Worm (Caenorhabditis elegans) whole organism, L3 larva: ENCODE data around the gene fmil-1.

Experiments
- R02D3.7 ChIP-seq: fragments of 150-350 bp; optimal IDR thresholded peaks from 2 replicates; lab custom pipeline; 2014; ENCODE audit warnings: missing biosample characterization, missing genetic modification characterization
- aly-2 ChIP-seq: fragments of 150-350 bp; optimal IDR thresholded peaks from 2 replicates; lab custom pipeline; 2014; ENCODE audit warnings: missing biosample characterization, missing genetic modification characterization
- ceh-28 ChIP-seq: fragments of 150-350 bp; optimal IDR thresholded peaks from 2 replicates; lab custom pipeline; 2014; ENCODE audit warnings: missing biosample characterization, missing genetic modification reagents, missing genetic modification characterization
- ceh-9 ChIP-seq: sonication (generic microtip); optimal IDR thresholded peaks from 2 replicates; lab custom pipeline; 2018; ENCODE audit warnings: missing biosample characterization, missing genetic modification characterization
- daf-12 ChIP-seq: fragments of 150-350 bp; optimal IDR thresholded peaks from 2 replicates; lab custom pipeline; 2014; ENCODE audit warnings: missing biosample characterization, missing genetic modification reagents, missing genetic modification characterization
- egl-5 ChIP-seq: fragments of 150-350 bp; optimal IDR thresholded peaks from 2 replicates; lab custom pipeline; 2017; ENCODE audit warnings: missing biosample characterization, missing genetic modification reagents, missing genetic modification characterization, inconsistent platforms
- elt-1 ChIP-seq: fragments of 150-350 bp; optimal IDR thresholded peaks from 2 replicates; lab custom pipeline; 2014; ENCODE audit warnings: missing biosample characterization, missing genetic modification characterization
- elt-3 ChIP-seq, 3 experiments: fragments of 150-350 bp in 1 of 3; sonication (generic microtip) in 2 of 3; optimal IDR thresholded peaks; 2 replicates in 2 of 3; 4 replicates in 1 of 3; lab custom pipeline; 2014 to 2017; ENCODE audit warnings: missing biosample characterization in 3 of 3, missing genetic modification characterization in 3 of 3
- eor-1 ChIP-seq, 2 experiments: fragments of 150-350 bp; optimal IDR thresholded peaks; 2 replicates each; lab custom pipeline; 2014 to 2018; ENCODE audit warnings: missing biosample characterization in 2 of 2, missing genetic modification characterization in 2 of 2
- fkh-10 ChIP-seq: sonication (generic microtip); optimal IDR thresholded peaks from 2 replicates; lab custom pipeline; 2017; ENCODE audit warnings: missing biosample characterization, missing genetic modification reagents, missing genetic modification characterization
- hmg-11 ChIP-seq: sonication (generic microtip); optimal IDR thresholded peaks from 2 replicates; lab custom pipeline; 2016; ENCODE audit warnings: missing genetic modification characterization, missing compliant biosample characterization
- jun-1 ChIP-seq: fragments of 150-350 bp; optimal IDR thresholded peaks from 2 replicates; lab custom pipeline; 2014; ENCODE audit warnings: missing biosample characterization, missing genetic modification reagents, missing genetic modification characterization
- lin-39 ChIP-seq: fragments of 150-350 bp; optimal IDR thresholded peaks from 2 replicates; lab custom pipeline; 2018; ENCODE audit warnings: missing biosample characterization, missing genetic modification reagents, missing genetic modification characterization
- lsy-12 ChIP-seq: sonication (generic microtip); optimal IDR thresholded peaks from 2 replicates; lab custom pipeline; 2016; ENCODE audit warnings: mild to moderate bottlenecking, missing genetic modification characterization, missing compliant biosample characterization
- mdl-1 ChIP-seq: fragments of 150-350 bp; optimal IDR thresholded peaks from 2 replicates; lab custom pipeline; 2014; ENCODE audit warnings: missing biosample characterization, missing genetic modification characterization
- mml-1 ChIP-seq: fragments of 150-350 bp; sonication (generic microtip); optimal IDR thresholded peaks from 3 replicates; lab custom pipeline; 2014; ENCODE audit warnings: missing biosample characterization, missing genetic modification characterization
- nfya-1 ChIP-seq: sonication (generic microtip); optimal IDR thresholded peaks from 2 replicates; lab custom pipeline; 2017; ENCODE audit warnings: missing genetic modification characterization, mild to moderate bottlenecking, missing compliant biosample characterization, antibody characterized with exemption, moderate library complexity; ENCODE audit not compliant: insufficient read depth
- nhr-11 ChIP-seq: fragments of 150-350 bp; optimal IDR thresholded peaks from 2 replicates; lab custom pipeline; 2014; ENCODE audit warnings: missing biosample characterization, missing genetic modification characterization
- nhr-12 ChIP-seq: fragments of 150-350 bp; optimal IDR thresholded peaks from 2 replicates; lab custom pipeline; 2014; ENCODE audit warnings: missing biosample characterization, missing genetic modification characterization
- nhr-23 ChIP-seq: fragments of 150-350 bp; optimal IDR thresholded peaks from 2 replicates; lab custom pipeline; 2014; ENCODE audit warnings: missing biosample characterization, missing genetic modification reagents, missing genetic modification characterization
- nhr-43 ChIP-seq: sonication (generic microtip); optimal IDR thresholded peaks from 2 replicates; lab custom pipeline; 2016; ENCODE audit warnings: mild to moderate bottlenecking, missing genetic modification characterization, missing compliant biosample characterization; ENCODE audit not compliant: poor library complexity, severe bottlenecking
- nhr-67 ChIP-seq: fragments of 150-350 bp; optimal IDR thresholded peaks from 2 replicates; lab custom pipeline; 2014; ENCODE audit warnings: missing biosample characterization, missing genetic modification characterization
- nhr-76 ChIP-seq: fragments of 150-350 bp; sonication (generic microtip); optimal IDR thresholded peaks from 5 replicates; lab custom pipeline; 2014; ENCODE audit warnings: missing biosample characterization, missing genetic modification characterization
- nhr-77 ChIP-seq: fragments of 150-350 bp; optimal IDR thresholded peaks from 2 replicates; lab custom pipeline; 2014; ENCODE audit warnings: missing biosample characterization, missing genetic modification characterization
- pha-4 ChIP-seq: fragments of 150-350 bp; optimal IDR thresholded peaks from 2 replicates; lab custom pipeline; 2014; ENCODE audit warnings: missing biosample characterization, missing genetic modification reagents, missing genetic modification characterization
- pqm-1 ChIP-seq: fragments of 150-350 bp; optimal IDR thresholded peaks from 2 replicates; lab custom pipeline; 2017; ENCODE audit warnings: missing biosample characterization, missing genetic modification characterization, inconsistent platforms
- sea-2 ChIP-seq: fragments of 150-350 bp; sonication (generic microtip); optimal IDR thresholded peaks from 4 replicates; lab custom pipeline; 2014; ENCODE audit warnings: missing biosample characterization, missing genetic modification reagents, missing genetic modification characterization
- skn-1 ChIP-seq: fragments of 150-350 bp; optimal IDR thresholded peaks from 2 replicates; lab custom pipeline; 2014; ENCODE audit warnings: missing biosample characterization, missing genetic modification characterization
- tbx-2 ChIP-seq: sonication (generic microtip); optimal IDR thresholded peaks from 2 replicates; lab custom pipeline; 2016; ENCODE audit warnings: mild to moderate bottlenecking, missing genetic modification characterization, missing compliant biosample characterization
- unc-39 ChIP-seq: sonication (generic microtip); optimal IDR thresholded peaks from 4 replicates; lab custom pipeline; 2017; ENCODE audit warnings: missing biosample characterization, missing genetic modification characterization
- unc-62 ChIP-seq: fragments of 150-350 bp; sonication (generic microtip); optimal IDR thresholded peaks from 4 replicates; lab custom pipeline; 2014; ENCODE audit warnings: missing biosample characterization, missing genetic modification reagents, missing genetic modification characterization
- zag-1 ChIP-seq: fragments of 150-350 bp; optimal IDR thresholded peaks from 2 replicates; lab custom pipeline; 2014; ENCODE audit warnings: missing biosample characterization, missing genetic modification characterization
- ztf-11 ChIP-seq: fragments of 150-350 bp; optimal IDR thresholded peaks from 2 replicates; lab custom pipeline; 2014; ENCODE audit warnings: missing biosample characterization, missing genetic modification characterization
- ztf-4 ChIP-seq: fragments of 150-350 bp; optimal IDR thresholded peaks from 2 replicates; lab custom pipeline; 2014; ENCODE audit warnings: missing biosample characterization, missing genetic modification characterization

fmil-1 gene

ce11 chrIV:3686765-3687164 is 18.3 kb upstream of the fmil-1 start, which contains the start of gene map-1:
map-1 (minus strand) TSS chrIV:3686865.
- TF ChIP-seq elt-3 (tag; optimal IDR thresholded peaks at IDR 0.05; lab: Kevin White, UChicago): no peak
- no peak for TF ChIP-seq ceh-9
- TF ChIP-seq nhr-43: no peak
- no peak for TF ChIP-seq ztf-4 (tag; lab: Kevin White, UChicago)
- TF ChIP-seq nfya-1 (tag; lab: Kevin White, UChicago): no peak
- no peak for TF ChIP-seq ceh-28 (tag; lab: Kevin White, UChicago)
- no peak for TF ChIP-seq nhr-11
- TF ChIP-seq ztf-11 (tag; lab: Kevin White, UChicago): no peak
- TF ChIP-seq daf-12: no peak
- TF ChIP-seq pqm-1 (tag; lab: Kevin White, UChicago): no peak
- TF ChIP-seq unc-62 (GFP tag; lab: Kevin White, UChicago): no peak
- TF ChIP-seq pha-4: no peak
- no peak for TF ChIP-seq skn-1 (tag; lab: Kevin White, UChicago)
- no peak for TF ChIP-seq R02D3.7 (tag; lab: Kevin White, UChicago)
- no peak for TF ChIP-seq zag-1 (tag; lab: Kevin White, UChicago)
- TF ChIP-seq hmg-11: no peak
- no peak for TF ChIP-seq lsy-12 (tag; lab: Kevin White, UChicago)
- no peak for TF ChIP-seq nhr-77 (tag; lab: Kevin White, UChicago)
- TF ChIP-seq, all 47 proteins: peak for 0

- TF ChIP-seq pha-4: no peak
- TF ChIP-seq jun-1 (tag; lab: Kevin White, UChicago): no peak
- TF ChIP-seq nhr-76 (tag; lab: Kevin White, UChicago): no peak
- no peak for TF ChIP-seq elt-1 (tag; lab: Kevin White, UChicago)
- no peak for TF ChIP-seq mdl-1
- no peak for TF ChIP-seq zag-1 (tag; lab: Kevin White, UChicago)
- TF ChIP-seq lsy-12 (tag; lab: Kevin White, UChicago): no peak
Observed at ce11 chrIV:3686260-3686659, 17.8 kb upstream of the fmil-1 start.

ce11 chrIV:3681763-3682162 is 13.3 kb upstream of the fmil-1 start:
- TF ChIP-seq ztf-4 (tag; lab: Kevin White, UChicago) (no peak), pha-4 (no peak), nhr-67 (tag; lab: Kevin White, UChicago) (no peak), lsy-12 (tag; lab: Kevin White, UChicago) (no peak), egl-5 (tag; lab: Kevin White, UChicago) (no peak)

- TF ChIP-seq tbx-2: no peak
- TF ChIP-seq nfya-1 (tag; lab: Kevin White, UChicago): no peak
- no peak for TF ChIP-seq zag-1 (tag; lab: Kevin White, UChicago)
- peak; percentile 29 for TF ChIP-seq fkh-10 (GFP tag; lab: Kevin White, UChicago)
- no peak for TF ChIP-seq nhr-12 (tag; lab: Kevin White, UChicago)
- TF ChIP-seq mdl-1: no peak
- TF ChIP-seq skn-1 (tag; lab: Kevin White, UChicago): no peak
- TF ChIP-seq aly-2 (tag; lab: Kevin White, UChicago): no peak
- TF ChIP-seq sea-2: no peak
Observed at ce11 chrIV:3667796-3668195, 707 bp downstream of the fmil-1 start.

ce11 chrIV:3666543-3666942 is 2.0 kb downstream of the fmil-1 start:
- TF ChIP-seq elt-1 (tag; lab: Kevin White, UChicago): no peak
- TF ChIP-seq nhr-11: no peak

- TF ChIP-seq nfya-1 (tag; lab: Kevin White, UChicago): no peak
- TF ChIP-seq eor-1 (tag; optimal IDR thresholded peaks at IDR 0.05; lab: Kevin White, UChicago): no peak
- TF ChIP-seq ztf-11 (tag; lab: Kevin White, UChicago): no peak
- no peak for TF ChIP-seq unc-39 (tag; lab: Kevin White, UChicago)
- TF ChIP-seq zag-1 (tag; lab: Kevin White, UChicago): no peak
- TF ChIP-seq mml-1 (tag; lab: Kevin White, UChicago): no peak
- TF ChIP-seq jun-1 (tag; lab: Kevin White, UChicago): no peak
- TF ChIP-seq nhr-77 (tag; lab: Kevin White, UChicago): no peak
- TF ChIP-seq unc-62 (GFP tag; lab: Kevin White, UChicago): no peak
- TF ChIP-seq skn-1 (tag; lab: Kevin White, UChicago): no peak
- TF ChIP-seq nhr-23 (tag; lab: Kevin White, UChicago): no peak
- no peak for TF ChIP-seq elt-3 (tag; optimal IDR thresholded peaks at IDR 0.05; lab: Kevin White, UChicago)
- TF ChIP-seq lin-39 (tag; lab: Kevin White, UChicago): no peak
- no peak for TF ChIP-seq nhr-43
Observed at ce11 chrIV:3665089-3665488, 3.4 kb downstream of the fmil-1 start.
